Fruit fly (Drosophila melanogaster): ENCODE data around the gene CG31810.

Gene CG31810

DNA sequence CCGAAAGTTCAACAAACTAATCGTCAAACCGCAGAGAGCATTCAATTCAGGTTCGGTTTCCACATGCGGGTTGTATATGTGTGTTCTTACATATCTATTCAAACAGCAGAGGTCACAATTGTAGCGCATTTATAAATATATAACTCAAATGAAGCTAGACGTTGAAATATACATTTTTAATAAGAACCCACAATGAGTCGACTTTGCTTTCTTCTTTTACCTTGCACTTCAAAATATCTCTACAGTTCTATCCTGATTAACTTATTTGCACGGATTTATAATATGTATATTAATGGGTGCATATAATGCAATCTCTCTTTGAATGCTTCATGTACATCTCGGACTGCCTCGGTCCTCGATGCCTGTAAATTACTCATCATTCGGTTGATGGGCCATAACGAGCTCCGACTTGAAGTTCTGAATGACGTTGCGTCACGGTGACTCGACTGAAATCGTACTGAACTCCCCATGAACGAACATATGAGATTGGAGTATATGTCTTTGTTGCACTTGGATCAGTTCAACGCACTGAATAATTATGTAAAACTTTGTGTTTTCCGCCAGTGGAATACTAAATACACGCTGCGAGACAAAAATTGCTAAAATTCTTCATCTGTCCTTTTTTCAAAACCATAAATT is 33.7 kb downstream of the CG31810 start (continued):
- no peak for TF ChIP-seq Ets97D (GFP tag; optimal IDR thresholded peaks at IDR 0.05)
- TF ChIP-seq CG10543 (GFP tag; optimal IDR thresholded peaks at IDR 0.05) = no peak
- peak; percentile 42 for TF ChIP-seq nom (GFP tag; optimal IDR thresholded peaks at IDR 0.05)
- TF ChIP-seq jigr1 (GFP tag; IDR thresholded peaks at IDR 0.05) = no peak
- no peak for TF ChIP-seq gsb (GFP tag; IDR thresholded peaks at IDR 0.05)
- TF ChIP-seq phol (tag; optimal IDR thresholded peaks at IDR 0.05) = peak; percentile 57
- peak; percentile 65 for TF ChIP-seq CG31441 (GFP tag; IDR thresholded peaks at IDR 0.05)
- TF ChIP-seq Lhr (GFP tag; optimal IDR thresholded peaks at IDR 0.05) = no peak
- TF ChIP-seq pum (GFP tag; optimal IDR thresholded peaks at IDR 0.05) = no peak
- no peak for TF ChIP-seq jumu (GFP tag; optimal IDR thresholded peaks at IDR 0.05)
- TF ChIP-seq ham (GFP tag; IDR thresholded peaks at IDR 0.05) = no peak
- peak; percentile 46 for TF ChIP-seq Med (GFP tag)
- TF ChIP-seq sisA (GFP tag; IDR thresholded peaks at IDR 0.05) = 0 out of 2 replicates have a peak, but pooled peaks have one; percentile 25
- TF ChIP-seq cato (GFP tag; optimal IDR thresholded peaks at IDR 0.05; ENCODE audit: borderline replicate concordance) = no peak
- TF ChIP-seq CG17361 (GFP tag; IDR thresholded peaks at IDR 0.05) = 0 out of 3 replicates have a peak, but pooled peaks have one; percentile 39
- no peak for TF ChIP-seq CG1602 (GFP tag; optimal IDR thresholded peaks at IDR 0.05)
- no peak for TF ChIP-seq CG6654 (GFP tag; optimal IDR thresholded peaks at IDR 0.05)
- TF ChIP-seq chif (GFP tag; optimal IDR thresholded peaks at IDR 0.05) = peak in 1 of 2 experiments; percentile 13
- peak; percentile 25 for TF ChIP-seq CG17385 (GFP tag; optimal IDR thresholded peaks at IDR 0.05)
- no peak for TF ChIP-seq Poxn (GFP tag; IDR thresholded peaks at IDR 0.05)
- no peak for TF ChIP-seq zf30C (GFP tag; optimal IDR thresholded peaks at IDR 0.05)
- TF ChIP-seq CG34224 (GFP tag; IDR thresholded peaks at IDR 0.05; ENCODE audit: partially characterized antibody) = no peak
- no peak for TF ChIP-seq croc (GFP tag; conservative IDR thresholded peaks at IDR 0.05)
- TF ChIP-seq Mrtf (GFP tag; IDR thresholded peaks at IDR 0.05) = no peak
- no peak for TF ChIP-seq eve (GFP tag; optimal IDR thresholded peaks at IDR 0.05)
- TF ChIP-seq Atf6 (GFP tag; IDR thresholded peaks at IDR 0.05) = peak; percentile 25; the same call in 1 of the 2 replicates
- peak; percentile 43 for TF ChIP-seq CG7839 (tag; optimal IDR thresholded peaks at IDR 0.05)
- TF ChIP-seq CG17568 (GFP tag; optimal IDR thresholded peaks at IDR 0.05) = no peak
- TF ChIP-seq pnt (GFP tag; optimal IDR thresholded peaks at IDR 0.05) = no peak
- peak; percentile 43 for TF ChIP-seq CG11504 (tag; optimal IDR thresholded peaks at IDR 0.05)
- TF ChIP-seq Oaz (GFP tag; IDR thresholded peaks at IDR 0.05) = no peak
- TF ChIP-seq sob (GFP tag; IDR thresholded peaks at IDR 0.05) = no peak
- peak; percentile 1 for TF ChIP-seq CG4707 (GFP tag; optimal IDR thresholded peaks at IDR 0.05)
- no peak; the same call in 2 of the 3 replicates for TF ChIP-seq CG11695 (GFP tag; IDR thresholded peaks at IDR 0.05)
- no peak for TF ChIP-seq Dip3 (GFP tag; optimal IDR thresholded peaks at IDR 0.05)
- no peak for TF ChIP-seq sens-2 (GFP tag; IDR thresholded peaks at IDR 0.05)
- TF ChIP-seq CG9727 (GFP tag; optimal IDR thresholded peaks at IDR 0.05) = no peak
- no peak for TF ChIP-seq schlank (tag; optimal IDR thresholded peaks at IDR 0.05)
- TF ChIP-seq gem (tag; optimal IDR thresholded peaks at IDR 0.05) = peak; percentile 64
- TF ChIP-seq kay (GFP tag; optimal IDR thresholded peaks at IDR 0.05) = peak; percentile 24
- no peak for TF ChIP-seq gce (GFP tag; IDR thresholded peaks at IDR 0.05)
- TF ChIP-seq CG2678 (tag; optimal IDR thresholded peaks at IDR 0.05) = peak; percentile 45
- no peak for TF ChIP-seq slp2 (GFP tag; optimal IDR thresholded peaks at IDR 0.05)
- TF ChIP-seq vnd (GFP tag; IDR thresholded peaks at IDR 0.05; ENCODE audit: partially characterized antibody) = no peak
- TF ChIP-seq onecut (GFP tag; IDR thresholded peaks at IDR 0.05) = no peak
- TF ChIP-seq dpn (GFP tag; optimal IDR thresholded peaks at IDR 0.05) = peak in 1 of 2 experiments; percentile 12
- TF ChIP-seq Fer2 (tag; optimal IDR thresholded peaks at IDR 0.05) = no peak
- no peak for TF ChIP-seq nerfin-2 (GFP tag; IDR thresholded peaks at IDR 0.05; ENCODE audit: partially characterized antibody)
- no peak for TF ChIP-seq MTF-1 (GFP tag; optimal IDR thresholded peaks at IDR 0.05; ENCODE audit: borderline replicate concordance)
- peak; percentile 40 for TF ChIP-seq az2 (GFP tag; optimal IDR thresholded peaks at IDR 0.05)
